Worm (Caenorhabditis elegans) whole organism, young adult: ENCODE data around the gene ung-1.

Source experiments
- B0019.2 ChIP-seq: fragments of 200-800 bp; sonication (Bioruptor generic); conservative IDR thresholded peaks from 2 replicates; pipeline ENCODE4 v1.3.6; 2022; ENCODE audit warnings: missing genetic modification reagents, missing genetic modification characterization, missing compliant biosample characterization
- F37B4.10 ChIP-seq: fragments of 200-800 bp; sonication (Bioruptor generic); IDR thresholded peaks from 2 replicates; pipeline ENCODE4 v1.3.6; 2022; ENCODE audit warnings: missing genetic modification characterization, missing compliant biosample characterization
- F39B2.1 ChIP-seq: fragments of 200-800 bp; sonication (Bioruptor generic); IDR thresholded peaks from 2 replicates; pipeline ENCODE4 v1.3.6; 2022; ENCODE audit warnings: missing genetic modification reagents, missing genetic modification characterization, missing compliant biosample characterization
- F55B11.4 ChIP-seq: sonication (generic microtip); optimal IDR thresholded peaks from 2 replicates; lab custom pipeline; 2016; ENCODE audit warnings: missing compliant biosample characterization, missing genetic modification characterization, borderline replicate concordance; ENCODE audit not compliant: insufficient read depth
- K11D2.4 ChIP-seq: fragments of 200-800 bp; sonication (Bioruptor generic); IDR thresholded peaks from 2 replicates; pipeline ENCODE4 v1.3.6; 2022; ENCODE audit warnings: missing genetic modification reagents, missing genetic modification characterization, missing compliant biosample characterization
- Y67H2A.10 ChIP-seq: fragments of 200-800 bp; sonication (Bioruptor generic); conservative IDR thresholded peaks from 2 replicates; pipeline ENCODE4 v1.3.6; 2022; ENCODE audit warnings: missing genetic modification reagents, missing genetic modification characterization, missing compliant biosample characterization
- Y79H2A.3 ChIP-seq: fragments of 200-800 bp; sonication (Bioruptor generic); conservative IDR thresholded peaks from 2 replicates; pipeline ENCODE4 v1.3.6; 2022; ENCODE audit warnings: missing genetic modification reagents, missing genetic modification characterization, missing compliant biosample characterization
- akir-1 ChIP-seq: fragments of 200-800 bp; sonication (Bioruptor generic); optimal IDR thresholded peaks from 2 replicates; lab custom pipeline; 2018; ENCODE audit warnings: mild to moderate bottlenecking, missing genetic modification characterization, moderate library complexity, missing compliant biosample characterization
- athp-1 ChIP-seq: sonication (generic microtip); optimal IDR thresholded peaks from 2 replicates; lab custom pipeline; 2017; ENCODE audit warnings: mild to moderate bottlenecking, missing genetic modification characterization, missing compliant biosample characterization
- attf-3 ChIP-seq: fragments of 200-800 bp; sonication (Bioruptor generic); conservative IDR thresholded peaks from 2 replicates; pipeline ENCODE4 v1.3.6; 2022; ENCODE audit warnings: missing genetic modification reagents, missing genetic modification characterization, missing compliant biosample characterization
- bed-2 ChIP-seq: fragments of 200-800 bp; sonication (Bioruptor generic); IDR thresholded peaks from 2 replicates; pipeline ENCODE4 v1.3.6; 2022; ENCODE audit warnings: missing genetic modification reagents, missing genetic modification characterization, missing compliant biosample characterization
- ccch-3 ChIP-seq: fragments of 200-800 bp; sonication (Bioruptor generic); optimal IDR thresholded peaks from 2 replicates; lab custom pipeline; 2018; ENCODE audit warnings: mild to moderate bottlenecking, missing genetic modification characterization, missing compliant biosample characterization
- cebp-1 ChIP-seq, 2 experiments: fragments of 200-800 bp in 1 of 2; sonication (Bioruptor generic) in 1 of 2; sonication (generic microtip) in 1 of 2; IDR thresholded peaks in 1 of 2; optimal IDR thresholded peaks in 1 of 2; 2 replicates each; pipeline versions ENCODE4 v1.3.6 to Lab custom; 2017 to 2022; ENCODE audit warnings: missing compliant biosample characterization in 2 of 2, missing genetic modification characterization in 2 of 2, mild to moderate bottlenecking in 1 of 2, missing genetic modification reagents in 1 of 2, moderate library complexity in 1 of 2
- cebp-2 ChIP-seq: fragments of 200-800 bp; sonication (Bioruptor generic); IDR thresholded peaks from 2 replicates; pipeline ENCODE4 v1.3.6; 2022; ENCODE audit warnings: missing genetic modification characterization, missing compliant biosample characterization
- ceh-27 ChIP-seq: fragments of 200-800 bp; sonication (Bioruptor generic); optimal IDR thresholded peaks from 2 replicates; lab custom pipeline; 2018; ENCODE audit warnings: mild to moderate bottlenecking, missing genetic modification characterization, moderate library complexity, missing compliant biosample characterization
- ceh-58 ChIP-seq: fragments of 200-800 bp; sonication (Bioruptor generic); IDR thresholded peaks from 2 replicates; pipeline ENCODE4 v1.3.6; 2022; ENCODE audit warnings: missing genetic modification characterization, missing compliant biosample characterization
- ceh-79 ChIP-seq: sonication (generic microtip); optimal IDR thresholded peaks from 2 replicates; lab custom pipeline; 2017; ENCODE audit warnings: mild to moderate bottlenecking, missing genetic modification characterization, missing compliant biosample characterization
- dpl-1 ChIP-seq: fragments of 150-350 bp; optimal IDR thresholded peaks from 2 replicates; lab custom pipeline; 2014; ENCODE audit warnings: missing biosample characterization, missing genetic modification reagents, missing genetic modification characterization
- efl-1 ChIP-seq: fragments of 150-350 bp; optimal IDR thresholded peaks from 2 replicates; lab custom pipeline; 2014; ENCODE audit warnings: missing biosample characterization, missing genetic modification reagents, missing genetic modification characterization
- ekl-4 ChIP-seq: fragments of 200-800 bp; sonication (Bioruptor generic); IDR thresholded peaks from 2 replicates; pipeline ENCODE4 v1.3.6; 2022; ENCODE audit warnings: missing genetic modification reagents, missing genetic modification characterization, missing compliant biosample characterization
- fkh-3 ChIP-seq: sonication (generic microtip); optimal IDR thresholded peaks from 2 replicates; lab custom pipeline; 2016; ENCODE audit warnings: mild to moderate bottlenecking, missing genetic modification characterization, missing compliant biosample characterization
- him-1 ChIP-seq: sonication (generic microtip); optimal IDR thresholded peaks from 2 replicates; lab custom pipeline; 2016; ENCODE audit warnings: missing genotype, missing genetic modification reagents, missing genetic modification characterization, missing compliant biosample characterization
- lag-1 ChIP-seq: fragments of 200-800 bp; sonication (Bioruptor generic); IDR thresholded peaks from 2 replicates; pipeline ENCODE4 v1.3.6; 2022; ENCODE audit warnings: missing genetic modification reagents, missing genetic modification characterization, missing compliant biosample characterization
- let-526 ChIP-seq: fragments of 200-800 bp; sonication (Bioruptor generic); IDR thresholded peaks from 2 replicates; pipeline ENCODE4 v1.3.6; 2022; ENCODE audit warnings: missing genetic modification reagents, missing genetic modification characterization, missing compliant biosample characterization
- lin-26 ChIP-seq: fragments of 200-800 bp; sonication (Bioruptor generic); IDR thresholded peaks from 2 replicates; pipeline ENCODE4 v1.3.6; 2022; ENCODE audit warnings: missing genetic modification reagents, missing genetic modification characterization, missing compliant biosample characterization
- lin-35 ChIP-seq, 3 experiments: fragments of 150-350 bp in 2 of 3; sonication (generic microtip) in 1 of 3; optimal IDR thresholded peaks; 2 replicates each; lab custom pipeline; 2014 to 2018; ENCODE audit warnings: missing biosample characterization in 3 of 3, missing genetic modification characterization in 3 of 3, missing genetic modification reagents in 3 of 3
- madf-3 ChIP-seq: fragments of 200-800 bp; sonication (Bioruptor generic); IDR thresholded peaks from 2 replicates; pipeline ENCODE4 v1.3.6; 2022; ENCODE audit warnings: missing genetic modification reagents, missing genetic modification characterization, missing compliant biosample characterization
- mcd-1 ChIP-seq: fragments of 200-800 bp; sonication (Bioruptor generic); IDR thresholded peaks from 2 replicates; pipeline ENCODE4 v1.3.6; 2022; ENCODE audit warnings: missing genetic modification reagents, missing genetic modification characterization, missing compliant biosample characterization
- mes-4 ChIP-seq: sonication (generic microtip); optimal IDR thresholded peaks from 2 replicates; lab custom pipeline; 2016; ENCODE audit warnings: missing genotype, missing genetic modification characterization, missing compliant biosample characterization
- mxl-1 ChIP-seq: sonication (generic microtip); optimal IDR thresholded peaks from 2 replicates; lab custom pipeline; 2016; ENCODE audit warnings: missing genetic modification characterization, missing compliant biosample characterization
- nfya-1 ChIP-seq: sonication (generic microtip); optimal IDR thresholded peaks from 2 replicates; lab custom pipeline; 2017; ENCODE audit warnings: antibody characterized with exemption, missing compliant biosample characterization, missing genetic modification characterization, borderline replicate concordance; ENCODE audit not compliant: insufficient read depth
- nhr-120 ChIP-seq: fragments of 200-800 bp; sonication (Bioruptor generic); IDR thresholded peaks from 2 replicates; pipeline ENCODE4 v1.3.6; 2022; ENCODE audit warnings: missing genetic modification characterization, missing compliant biosample characterization
- nhr-80 ChIP-seq: sonication (generic microtip); optimal IDR thresholded peaks from 2 replicates; lab custom pipeline; 2016; ENCODE audit warnings: missing genetic modification characterization, missing compliant biosample characterization
- pbrm-1 ChIP-seq: fragments of 200-800 bp; sonication (Bioruptor generic); IDR thresholded peaks from 2 replicates; pipeline ENCODE4 v1.3.6; 2022; ENCODE audit warnings: missing genetic modification reagents, missing genetic modification characterization, missing compliant biosample characterization
- pha-4 ChIP-seq: fragments of 150-350 bp; sonication (generic microtip); optimal IDR thresholded peaks from 2 replicates; lab custom pipeline; 2014; ENCODE audit warnings: missing biosample characterization, missing genetic modification reagents, missing genetic modification characterization
- rcor-1 ChIP-seq: fragments of 200-800 bp; sonication (Bioruptor generic); IDR thresholded peaks from 2 replicates; pipeline ENCODE4 v1.3.6; 2022; ENCODE audit warnings: missing genetic modification reagents, missing genetic modification characterization, missing compliant biosample characterization
- repo-1 ChIP-seq: sonication (generic microtip); optimal IDR thresholded peaks from 2 replicates; lab custom pipeline; 2017; ENCODE audit warnings: mild to moderate bottlenecking, missing genetic modification characterization, missing compliant biosample characterization
- sdz-38 ChIP-seq: sonication (generic microtip); optimal IDR thresholded peaks from 2 replicates; lab custom pipeline; 2016; ENCODE audit warnings: missing genotype, missing genetic modification characterization, missing compliant biosample characterization
- snpc-4 ChIP-seq, 5 experiments: fragments of 150-350 bp in 1 of 5; sonication (generic microtip) in 4 of 5; optimal IDR thresholded peaks; 2 replicates each; lab custom pipeline; 2014 to 2018; ENCODE audit warnings: missing genetic modification characterization in 5 of 5, missing biosample characterization in 3 of 5, antibody characterized with exemption in 2 of 5, mild to moderate bottlenecking in 2 of 5, missing compliant biosample characterization in 2 of 5, missing genotype in 2 of 5, moderate library complexity in 2 of 5, missing genetic modification reagents in 1 of 5
- tbp1 ChIP-seq: fragments of 200-800 bp; sonication (Bioruptor generic); optimal IDR thresholded peaks from 2 replicates; lab custom pipeline; 2018; ENCODE audit warnings: mild to moderate bottlenecking, missing genetic modification characterization, missing compliant biosample characterization
- tlf-1 ChIP-seq: fragments of 200-800 bp; sonication (Bioruptor generic); optimal IDR thresholded peaks from 2 replicates; lab custom pipeline; 2018; ENCODE audit warnings: mild to moderate bottlenecking, missing genetic modification characterization, missing compliant biosample characterization
- zim-3 ChIP-seq: sonication (generic microtip); optimal IDR thresholded peaks from 2 replicates; lab custom pipeline; 2017; ENCODE audit warnings: mild to moderate bottlenecking, missing genetic modification characterization, moderate library complexity, missing compliant biosample characterization
- ztf-25 ChIP-seq: fragments of 200-800 bp; sonication (Bioruptor generic); IDR thresholded peaks from 2 replicates; pipeline ENCODE4 v1.3.6; 2022; ENCODE audit warnings: missing genetic modification reagents, missing genetic modification characterization, missing compliant biosample characterization
- ztf-26 ChIP-seq: sonication (generic microtip); optimal IDR thresholded peaks from 2 replicates; lab custom pipeline; 2017; ENCODE audit warnings: missing genetic modification characterization, missing compliant biosample characterization
- ztf-28 ChIP-seq: fragments of 200-800 bp; sonication (Bioruptor generic); IDR thresholded peaks from 2 replicates; pipeline ENCODE4 v1.3.6; 2022; ENCODE audit warnings: missing genetic modification reagents, missing genetic modification characterization, missing compliant biosample characterization
- ztf-6 ChIP-seq: fragments of 200-800 bp; sonication (Bioruptor generic); IDR thresholded peaks from 2 replicates; pipeline ENCODE4 v1.3.6; 2022; ENCODE audit warnings: missing genetic modification reagents, missing genetic modification characterization, missing compliant biosample characterization

ung-1 gene

ce11 chrIII:11946062-11946749 lies 27.7 kb downstream of the ung-1 start (continued):
- TF ChIP-seq nfya-1 (tag; lab: Kevin White, UChicago) (no peak), lin-35 (GFP tag; optimal IDR thresholded peaks at IDR 0.05; lab: Kevin White, UChicago) (peak in 1 of 3 experiments; percentile 78), pbrm-1 (GFP tag; lab: Robert Waterston, UW) (peak; percentile 72), ceh-79 (tag; lab: Kevin White, UChicago) (peak; percentile 7), nhr-120 (GFP tag; lab: Robert Waterston, UW) (no peak), repo-1 (tag; lab: Kevin White, UChicago) (no peak), mxl-1 (tag; lab: Kevin White, UChicago) (no peak), ekl-4 (GFP tag; lab: Robert Waterston, UW) (peak; percentile 41; the same call in 1 of the 2 replicates), lag-1 (GFP tag; lab: Robert Waterston, UW) (0 out of 2 replicates have a peak, but pooled peaks have one; percentile 54), F37B4.10 (GFP tag; lab: Robert Waterston, UW) (no peak), madf-3 (GFP tag; lab: Robert Waterston, UW) (0 out of 2 replicates have a peak, but pooled peaks have one; percentile 69), fkh-3 (no peak), ztf-28 (no peak), ztf-26 (tag; lab: Kevin White, UChicago) (peak; percentile 37), lin-26 (GFP tag; lab: Robert Waterston, UW) (no peak), K11D2.4 (peak; percentile 77), efl-1 (GFP tag; lab: Kevin White, UChicago) (peak; percentile 12), pha-4 (no peak), bed-2 (peak; percentile 35; the same call in 1 of the 2 replicates), rcor-1 (GFP tag; lab: Robert Waterston, UW) (peak; percentile 82), ztf-6 (GFP tag; lab: Robert Waterston, UW) (0 out of 2 replicates have a peak, but pooled peaks have one; percentile 46), F55B11.4 (tag; lab: Kevin White, UChicago) (no peak), mes-4 (tag; lab: Kevin White, UChicago) (no peak), snpc-4 (GFP tag; optimal IDR thresholded peaks at IDR 0.05; lab: Kevin White, UChicago) (no peak), snpc-4 (tag; optimal IDR thresholded peaks at IDR 0.05; lab: Kevin White, UChicago) (peak in 1 of 4 experiments; percentile 44), athp-1 (tag; lab: Kevin White, UChicago) (peak; percentile 79), cebp-1 (GFP tag; IDR thresholded peaks at IDR 0.05; lab: Robert Waterston, UW) (no peak), cebp-1 (tag; optimal IDR thresholded peaks at IDR 0.05; lab: Kevin White, UChicago) (peak; percentile 55), akir-1 (GFP tag; lab: Kevin White, UChicago) (peak; percentile 43), ceh-58 (GFP tag; lab: Robert Waterston, UW) (no peak), B0019.2 (0 out of 2 replicates have a peak, but pooled peaks have one; percentile 43), nhr-80 (tag; lab: Kevin White, UChicago) (no peak), zim-3 (tag; lab: Kevin White, UChicago) (peak; percentile 74), Y79H2A.3 (GFP tag; lab: Robert Waterston, UW) (no peak), tbp1 (GFP tag; lab: Kevin White, UChicago) (peak; percentile 39), dpl-1 (GFP tag; lab: Kevin White, UChicago) (peak; percentile 31), sdz-38 (no peak), Y67H2A.10 (GFP tag; lab: Robert Waterston, UW) (no peak), cebp-2 (no peak), him-1 (tag; lab: Kevin White, UChicago) (peak; percentile 51), attf-3 (GFP tag; lab: Robert Waterston, UW) (no peak), mcd-1 (GFP tag; lab: Robert Waterston, UW) (peak; percentile 79), F39B2.1 (GFP tag; lab: Robert Waterston, UW) (no peak), let-526 (GFP tag; lab: Robert Waterston, UW) (peak; percentile 41; the same call in 1 of the 2 replicates), tlf-1 (GFP tag; lab: Kevin White, UChicago) (no peak), ceh-27 (GFP tag; lab: Kevin White, UChicago) (peak; percentile 77), ccch-3 (peak; percentile 77), ztf-25 (GFP tag; lab: Robert Waterston, UW) (no peak; the same call in 1 of the 2 replicates)
